Worm (Caenorhabditis elegans): ENCODE results near the gene atn-1.

DNA sequence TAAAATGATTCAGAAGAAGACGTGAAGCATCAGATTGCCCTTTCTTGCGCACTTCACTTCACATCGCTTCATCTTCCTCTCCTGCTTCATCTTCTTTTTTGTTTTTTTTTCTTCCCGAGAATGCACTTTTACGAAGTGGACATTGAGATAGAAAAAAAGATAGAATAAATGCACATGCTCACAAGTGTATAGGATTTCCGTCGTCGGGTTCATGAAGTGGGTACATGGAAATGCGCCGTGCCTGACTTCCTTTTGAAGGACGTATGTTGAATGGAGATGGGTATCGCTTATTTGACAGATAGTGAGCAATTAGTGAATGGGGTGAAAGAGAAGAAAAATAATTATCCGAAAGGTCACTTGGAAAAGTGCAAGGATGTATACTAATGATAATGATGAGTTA is 51.9 kb downstream of the atn-1 start:
- TF ChIP-seq aha-1 (tag; optimal IDR thresholded peaks at IDR 0.05) = no peak
- no peak for TF ChIP-seq jun-1 (tag; optimal IDR thresholded peaks at IDR 0.05)
- peak; percentile 6 for TF ChIP-seq blmp-1 (tag; optimal IDR thresholded peaks at IDR 0.05)
- TF ChIP-seq C04F5.9 (tag; optimal IDR thresholded peaks at IDR 0.05) = no peak
- no peak for TF ChIP-seq ces-1 (GFP tag; optimal IDR thresholded peaks at IDR 0.05)
- TF ChIP-seq Y116A8C.19 (tag; optimal IDR thresholded peaks at IDR 0.05; ENCODE audit: borderline replicate concordance) = no peak
- no peak for TF ChIP-seq alr-1 (tag; optimal IDR thresholded peaks at IDR 0.05; ENCODE audit: borderline replicate concordance)
- no peak for TF ChIP-seq nhr-76 (tag; optimal IDR thresholded peaks at IDR 0.05)
- no peak for TF ChIP-seq nhr-12 (tag; optimal IDR thresholded peaks at IDR 0.05)
- peak; percentile 94 for TF ChIP-seq fkh-10 (GFP tag; optimal IDR thresholded peaks at IDR 0.05)
- no peak for TF ChIP-seq irx-1 (tag; optimal IDR thresholded peaks at IDR 0.05)
- TF ChIP-seq fos-1 (tag; optimal IDR thresholded peaks at IDR 0.05) = no peak
- TF ChIP-seq ama-1 (optimal IDR thresholded peaks at IDR 0.05) = no peak
